Fruit fly (Drosophila melanogaster) whole organism, embryonic: ENCODE measurements around the gene CG14000.
A peak's percentile ranks its signal among the peaks of the same experiment; 100 is the strongest.

Experiments used
- ATbp ChIP-seq: fragments of 200-800 bp; sonication (Bioruptor generic); optimal IDR thresholded peaks from 2 replicates; lab custom pipeline; 2017; ENCODE audit warnings: missing biosample characterization, mild to moderate bottlenecking, missing genetic modification characterization, missing genetic modification reagents
- Abd-B ChIP-seq: fragments of 200-800 bp; sonication (Bioruptor generic); optimal IDR thresholded peaks from 2 replicates; lab custom pipeline; 2018; ENCODE audit warnings: missing biosample characterization, mild to moderate bottlenecking, missing genetic modification characterization, moderate library complexity
- CG11723 ChIP-seq: fragments of 200-800 bp; sonication (Bioruptor generic); optimal IDR thresholded peaks from 2 replicates; lab custom pipeline; 2017; ENCODE audit warnings: missing biosample characterization, mild to moderate bottlenecking, missing genetic modification characterization
- CG30403 ChIP-seq: fragments of 200-800 bp; sonication (Bioruptor generic); optimal IDR thresholded peaks from 3 replicates; lab custom pipeline; 2016; ENCODE audit warnings: missing biosample characterization, missing genetic modification characterization
- CG34376 ChIP-seq: fragments of 200-800 bp; sonication (Bioruptor generic); optimal IDR thresholded peaks from 2 replicates; lab custom pipeline; 2018; ENCODE audit warnings: missing biosample characterization, mild to moderate bottlenecking, missing genetic modification characterization
- CG34422 ChIP-seq: fragments of 200-800 bp; sonication (Bioruptor generic); IDR thresholded peaks from 3 replicates; pipeline ENCODE4 v1.3.6; 2022; ENCODE audit warnings: missing biosample characterization, missing genetic modification characterization
- CG3995 ChIP-seq: fragments of 200-800 bp; sonication (Bioruptor generic); optimal IDR thresholded peaks from 3 replicates; lab custom pipeline; 2016; ENCODE audit warnings: missing biosample characterization, missing genetic modification characterization
- CG6654 ChIP-seq: fragments of 200-800 bp; sonication (Bioruptor generic); optimal IDR thresholded peaks from 2 replicates; lab custom pipeline; 2017; ENCODE audit warnings: missing biosample characterization, mild to moderate bottlenecking, missing genetic modification characterization
- CG6689 ChIP-seq: fragments of 200-800 bp; sonication (Bioruptor generic); IDR thresholded peaks from 2 replicates; pipeline ENCODE4 v1.3.6; 2022; ENCODE audit warnings: missing biosample characterization, missing genetic modification characterization
- CG7271 ChIP-seq: fragments of 200-800 bp; sonication (Bioruptor generic); optimal IDR thresholded peaks from 2 replicates; lab custom pipeline; 2018; ENCODE audit warnings: missing biosample characterization, mild to moderate bottlenecking, missing genetic modification characterization, moderate library complexity
- CG8290 ChIP-seq, 3 experiments: fragments of 200-800 bp; sonication (Bioruptor generic); optimal IDR thresholded peaks; 2 replicates each; lab custom pipeline; 2016 to 2019; ENCODE audit warnings: missing biosample characterization in 3 of 3, missing genetic modification characterization in 3 of 3, mild to moderate bottlenecking in 2 of 3, moderate library complexity in 1 of 3
- Hr3 ChIP-seq: fragments of 200-800 bp; sonication (Bioruptor generic); optimal IDR thresholded peaks from 3 replicates; lab custom pipeline; 2016; ENCODE audit warnings: missing biosample characterization, missing genetic modification characterization
- Hr78 ChIP-seq, 2 experiments: fragments of 200-800 bp in 1 of 2; fragments of >200 bp in 1 of 2; sonication (Bioruptor generic) in 1 of 2; optimal IDR thresholded peaks; 2 replicates each; lab custom pipeline; 2017 to 2019; ENCODE audit warnings: missing biosample characterization in 2 of 2, missing genetic modification characterization in 2 of 2, mild to moderate bottlenecking in 1 of 2, moderate library complexity in 1 of 2
- NC2α ChIP-seq: fragments of 200-800 bp; sonication (Bioruptor generic); optimal IDR thresholded peaks from 2 replicates; lab custom pipeline; 2016; ENCODE audit warnings: missing biosample characterization, missing genetic modification characterization
- Nf-YC ChIP-seq: fragments of 200-800 bp; optimal IDR thresholded peaks from 3 replicates; lab custom pipeline; 2019; ENCODE audit warnings: missing biosample characterization, mild to moderate bottlenecking, missing genetic modification characterization, moderate library complexity
- bab2 ChIP-seq: fragments of 200-800 bp; sonication (Bioruptor generic); optimal IDR thresholded peaks from 2 replicates; lab custom pipeline; 2016; ENCODE audit warnings: missing biosample characterization, missing genetic modification characterization
- ci ChIP-seq: fragments of 200-800 bp; sonication (Bioruptor generic); IDR thresholded peaks from 3 replicates; pipeline ENCODE4 v1.3.6; 2022; ENCODE audit warnings: missing biosample characterization, missing genetic modification characterization
- dan ChIP-seq: fragments of 200-800 bp; sonication (Bioruptor generic); IDR thresholded peaks from 2 replicates; pipeline ENCODE4 v1.3.6; 2022; ENCODE audit warnings: missing biosample characterization, missing genetic modification characterization
- gem ChIP-seq: fragments of 200-800 bp; sonication (Bioruptor generic); optimal IDR thresholded peaks from 2 replicates; lab custom pipeline; 2019; ENCODE audit warnings: missing biosample characterization, mild to moderate bottlenecking, missing genetic modification characterization, moderate library complexity
- sob ChIP-seq: fragments of 200-800 bp; sonication (Bioruptor generic); IDR thresholded peaks from 2 replicates; pipeline ENCODE4 v1.3.6; 2022; ENCODE audit warnings: missing biosample characterization, missing genetic modification characterization
- tx ChIP-seq: fragments of 200-800 bp; sonication (Bioruptor generic); optimal IDR thresholded peaks from 2 replicates; lab custom pipeline; 2016; ENCODE audit warnings: missing biosample characterization, missing genetic modification characterization
- zen2 ChIP-seq: fragments of 200-800 bp; sonication (Bioruptor generic); IDR thresholded peaks from 3 replicates; pipeline ENCODE4 v1.3.6; 2022; ENCODE audit warnings: missing biosample characterization, missing genetic modification characterization; ENCODE audit not compliant: partially characterized antibody
- zf30C ChIP-seq: fragments of 200-800 bp; sonication (Bioruptor generic); optimal IDR thresholded peaks from 3 replicates; lab custom pipeline; 2018; ENCODE audit warnings: missing biosample characterization, mild to moderate bottlenecking, missing genetic modification characterization

CG14000 gene

DNA sequence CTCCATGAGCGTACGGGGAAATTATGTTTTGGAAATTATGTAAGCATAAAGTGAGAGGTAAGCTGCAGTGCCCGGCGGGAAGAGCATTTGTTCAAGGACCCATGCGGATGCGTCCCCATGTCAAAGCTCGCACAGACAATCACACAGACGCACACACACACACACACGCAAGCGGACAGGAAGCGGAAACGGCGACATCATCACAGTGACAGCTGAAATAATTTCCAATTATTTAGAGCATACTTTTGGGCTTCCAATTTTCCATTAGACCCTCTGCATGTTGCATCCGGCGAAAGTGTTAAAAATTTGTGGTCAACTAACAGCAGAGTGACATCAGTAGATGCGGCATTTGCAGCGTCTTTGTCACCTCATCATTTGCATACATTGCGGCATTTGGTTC, 43.3 kb downstream of the CG14000 start (continued):
- TF ChIP-seq CG3995 (GFP tag; lab: Kevin White, UChicago) (no peak), dan (GFP tag; lab: Robert Waterston, UW) (no peak), gem (no peak), CG7271 (peak; percentile 65), CG6689 (GFP tag; lab: Robert Waterston, UW) (no peak), zen2 (no peak), CG11723 (GFP tag; lab: Kevin White, UChicago) (no peak), Hr78 (GFP tag; optimal IDR thresholded peaks at IDR 0.05; lab: Kevin White, UChicago) (no peak), bab2 (GFP tag; lab: Kevin White, UChicago) (no peak), Abd-B (GFP tag; lab: Kevin White, UChicago) (no peak), CG30403 (no peak), NC2α (no peak), CG34376 (GFP tag; lab: Kevin White, UChicago) (no peak), zf30C (no peak), CG8290 (GFP tag; optimal IDR thresholded peaks at IDR 0.05; lab: Kevin White, UChicago) (no peak), CG8290 (tag; optimal IDR thresholded peaks at IDR 0.05; lab: Kevin White, UChicago) (peak in 1 of 2 experiments; percentile 44), ATbp (no peak), tx (GFP tag; lab: Kevin White, UChicago) (no peak), CG34422 (GFP tag; lab: Robert Waterston, UW) (peak; percentile 12; the same call in 1 of the 3 replicates), sob (GFP tag; lab: Robert Waterston, UW) (no peak), Hr3 (GFP tag; lab: Kevin White, UChicago) (no peak), ci (GFP tag; lab: Robert Waterston, UW) (0 out of 3 replicates have a peak, but pooled peaks have one; percentile 39), Nf-YC (tag; lab: Kevin White, UChicago) (no peak), CG6654 (no peak)
